Worm (Caenorhabditis elegans) whole organism, L4/young adult: ENCODE results near the gene T10B10.4.

ENCODE experiments used
- W03F9.2 ChIP-seq: fragments of 150-350 bp; optimal IDR thresholded peaks from 2 replicates; lab custom pipeline; 2014; ENCODE audit warnings: missing biosample characterization, missing genetic modification characterization
- him-1 ChIP-seq: sonication (generic microtip); optimal IDR thresholded peaks from 2 replicates; lab custom pipeline; 2016; ENCODE audit warnings: missing genotype, missing genetic modification reagents, missing genetic modification characterization, missing compliant biosample characterization

DNA sequence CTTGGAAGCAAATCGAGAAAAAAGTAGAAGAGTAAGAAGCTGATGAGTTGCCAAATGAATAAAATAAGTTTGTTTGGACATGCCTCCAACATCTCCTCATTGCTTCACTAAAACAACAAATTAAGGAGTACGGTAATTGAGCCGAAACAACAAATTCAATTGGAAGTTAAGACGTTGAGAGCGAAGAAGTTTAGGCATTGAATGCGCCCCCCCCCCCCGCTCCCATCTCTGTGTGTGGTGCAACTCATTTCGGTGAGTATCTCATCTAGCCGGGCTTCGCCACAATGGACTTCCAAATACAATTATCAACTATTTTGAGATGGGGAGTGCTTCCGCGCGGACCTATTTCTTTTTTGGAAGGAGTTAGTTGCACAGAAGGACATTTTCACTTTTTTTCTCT is 34.9 kb upstream of the T10B10.4 start:
- TF ChIP-seq him-1 (tag; lab: Kevin White, UChicago) (no peak), W03F9.2 (tag; lab: Kevin White, UChicago) (no peak)
